Worm (Caenorhabditis elegans) whole organism, L2 larva: Measurements from ENCODE around the gene Y82E9BR.17.

Experiments used
- C34F6.9 ChIP-seq: fragments of 150-350 bp; optimal IDR thresholded peaks from 2 replicates; lab custom pipeline; 2014; ENCODE audit warnings: missing biosample characterization, missing genetic modification characterization
- R02D3.7 ChIP-seq: fragments of 150-350 bp; optimal IDR thresholded peaks from 2 replicates; lab custom pipeline; 2014; ENCODE audit warnings: missing biosample characterization, missing genetic modification characterization
- ZK546.5 ChIP-seq: sonication (generic microtip); optimal IDR thresholded peaks from 2 replicates; lab custom pipeline; 2017; ENCODE audit warnings: missing biosample characterization, missing genetic modification characterization
- alr-1 ChIP-seq: fragments of 150-350 bp; optimal IDR thresholded peaks from 2 replicates; lab custom pipeline; 2014; ENCODE audit warnings: missing biosample characterization, missing genetic modification characterization
- aly-2 ChIP-seq: fragments of 150-350 bp; optimal IDR thresholded peaks from 2 replicates; lab custom pipeline; 2014; ENCODE audit warnings: missing biosample characterization, missing genetic modification characterization
- ama-1 ChIP-seq: fragments of 150-350 bp; optimal IDR thresholded peaks from 2 replicates; lab custom pipeline; 2018; ENCODE audit warnings: inconsistent platforms
- blmp-1 ChIP-seq: sonication (generic microtip); optimal IDR thresholded peaks from 2 replicates; lab custom pipeline; 2017; ENCODE audit warnings: missing genetic modification characterization, mild to moderate bottlenecking, missing compliant biosample characterization, antibody characterized with exemption, moderate library complexity; ENCODE audit not compliant: insufficient read depth
- ceh-16 ChIP-seq: fragments of 150-350 bp; optimal IDR thresholded peaks from 2 replicates; lab custom pipeline; 2014; ENCODE audit warnings: missing biosample characterization, missing genetic modification characterization
- egl-27 ChIP-seq: sonication (generic microtip); optimal IDR thresholded peaks from 3 replicates; lab custom pipeline; 2017; ENCODE audit warnings: missing biosample characterization, missing genetic modification reagents, missing genetic modification characterization
- elt-3 ChIP-seq: sonication (generic microtip); optimal IDR thresholded peaks from 2 replicates; lab custom pipeline; 2017; ENCODE audit warnings: missing biosample characterization, missing genetic modification characterization
- fos-1 ChIP-seq: fragments of 150-350 bp; optimal IDR thresholded peaks from 2 replicates; lab custom pipeline; 2014; ENCODE audit warnings: missing biosample characterization, missing genetic modification characterization
- lin-11 ChIP-seq: fragments of 150-350 bp; sonication (generic microtip); optimal IDR thresholded peaks from 2 replicates; lab custom pipeline; 2014; ENCODE audit warnings: missing biosample characterization, missing genetic modification characterization, inconsistent platforms, mixed read lengths
- lin-39 ChIP-seq: fragments of 150-350 bp; optimal IDR thresholded peaks from 2 replicates; lab custom pipeline; 2014; ENCODE audit warnings: missing biosample characterization, missing genetic modification reagents, missing genetic modification characterization
- lsy-2 ChIP-seq, 2 experiments: fragments of 150-350 bp in 1 of 2; sonication (generic microtip) in 1 of 2; optimal IDR thresholded peaks; 2 replicates each; lab custom pipeline; 2014 to 2017; ENCODE audit warnings: missing biosample characterization in 2 of 2, missing genetic modification characterization in 2 of 2
- mab-5 ChIP-seq: fragments of 150-350 bp; optimal IDR thresholded peaks from 2 replicates; lab custom pipeline; 2014; ENCODE audit warnings: missing biosample characterization, missing genetic modification characterization
- mdl-1 ChIP-seq, 2 experiments: fragments of 150-350 bp in 1 of 2; sonication (generic microtip) in 1 of 2; optimal IDR thresholded peaks; 2 replicates each; lab custom pipeline; 2017; ENCODE audit warnings: missing biosample characterization in 2 of 2, missing genetic modification characterization in 2 of 2
- nhr-11 ChIP-seq: fragments of 150-350 bp; optimal IDR thresholded peaks from 2 replicates; lab custom pipeline; 2014; ENCODE audit warnings: missing biosample characterization, missing genetic modification characterization
- nhr-12 ChIP-seq: fragments of 150-350 bp; optimal IDR thresholded peaks from 2 replicates; lab custom pipeline; 2014; ENCODE audit warnings: missing biosample characterization, missing genetic modification characterization
- nhr-129 ChIP-seq: fragments of 150-350 bp; optimal IDR thresholded peaks from 2 replicates; lab custom pipeline; 2014; ENCODE audit warnings: missing biosample characterization, missing genetic modification characterization
- nhr-23 ChIP-seq: fragments of 150-350 bp; optimal IDR thresholded peaks from 2 replicates; lab custom pipeline; 2014; ENCODE audit warnings: missing biosample characterization, missing genetic modification reagents, missing genetic modification characterization
- nhr-237 ChIP-seq: fragments of 150-350 bp; optimal IDR thresholded peaks from 2 replicates; lab custom pipeline; 2014; ENCODE audit warnings: missing biosample characterization, missing genetic modification characterization
- nhr-25 ChIP-seq: fragments of 150-350 bp; sonication (generic microtip); optimal IDR thresholded peaks from 3 replicates; lab custom pipeline; 2014; ENCODE audit warnings: missing biosample characterization, missing genetic modification characterization
- nhr-6 ChIP-seq: fragments of 150-350 bp; optimal IDR thresholded peaks from 2 replicates; lab custom pipeline; 2014; ENCODE audit warnings: missing biosample characterization, missing genetic modification characterization
- peb-1 ChIP-seq: fragments of 150-350 bp; optimal IDR thresholded peaks from 2 replicates; lab custom pipeline; 2014; ENCODE audit warnings: missing biosample characterization, missing genetic modification characterization
- sem-4 ChIP-seq: fragments of 150-350 bp; optimal IDR thresholded peaks from 2 replicates; lab custom pipeline; 2014; ENCODE audit warnings: missing biosample characterization, missing genetic modification reagents, missing genetic modification characterization
- skn-1 ChIP-seq: sonication (generic microtip); optimal IDR thresholded peaks from 2 replicates; lab custom pipeline; 2017; ENCODE audit warnings: missing biosample characterization, missing genetic modification characterization
- sma-3 ChIP-seq: sonication (generic microtip); optimal IDR thresholded peaks from 2 replicates; lab custom pipeline; 2016; ENCODE audit warnings: missing genetic modification reagents, missing genetic modification characterization, missing compliant biosample characterization
- snpc-4 ChIP-seq: fragments of 150-350 bp; optimal IDR thresholded peaks from 2 replicates; lab custom pipeline; 2014; ENCODE audit warnings: missing biosample characterization, missing genetic modification characterization
- unc-39 ChIP-seq: fragments of 150-350 bp; optimal IDR thresholded peaks from 2 replicates; lab custom pipeline; 2014; ENCODE audit warnings: missing biosample characterization, missing genetic modification characterization
- unc-55 ChIP-seq: fragments of 150-350 bp; sonication (generic microtip); optimal IDR thresholded peaks from 3 replicates; lab custom pipeline; 2014; ENCODE audit warnings: missing biosample characterization, missing genetic modification reagents, missing genetic modification characterization
- zag-1 ChIP-seq: fragments of 150-350 bp; optimal IDR thresholded peaks from 2 replicates; lab custom pipeline; 2014; ENCODE audit warnings: missing biosample characterization, missing genetic modification characterization
- ztf-1 ChIP-seq: fragments of 200-800 bp; sonication (Bioruptor generic); conservative IDR thresholded peaks from 2 replicates; pipeline ENCODE4 v1.3.6; 2022; ENCODE audit warnings: missing genetic modification characterization, missing compliant biosample characterization

The Y82E9BR.17 gene

ce11 chrIII:1446747-1447146, 8.8 kb downstream of the Y82E9BR.17 start:
- TF ChIP-seq mdl-1 (tag; optimal IDR thresholded peaks at IDR 0.05; lab: Kevin White, UChicago) (no peak), nhr-12 (tag; lab: Kevin White, UChicago) (no peak), C34F6.9 (tag; lab: Kevin White, UChicago) (no peak), R02D3.7 (tag; lab: Kevin White, UChicago) (no peak), ceh-16 (tag; lab: Kevin White, UChicago) (no peak), nhr-129 (tag; lab: Kevin White, UChicago) (no peak)

- no peak for TF ChIP-seq lsy-2 (tag; optimal IDR thresholded peaks at IDR 0.05; lab: Kevin White, UChicago)
- no peak for TF ChIP-seq nhr-237 (tag; lab: Kevin White, UChicago)
- no peak for TF ChIP-seq mab-5 (tag; lab: Kevin White, UChicago)
- no peak for TF ChIP-seq zag-1
- TF ChIP-seq mdl-1 (tag; optimal IDR thresholded peaks at IDR 0.05; lab: Kevin White, UChicago): no peak
- no peak for TF ChIP-seq fos-1 (tag; lab: Kevin White, UChicago)
- TF ChIP-seq nhr-129 (tag; lab: Kevin White, UChicago): no peak
- TF ChIP-seq lin-11 (tag; lab: Kevin White, UChicago): no peak
- no peak for TF ChIP-seq ceh-16 (tag; lab: Kevin White, UChicago)
- TF ChIP-seq peb-1: no peak
- no peak for TF ChIP-seq ama-1 (lab: Kevin White, UChicago)
- no peak for TF ChIP-seq ZK546.5 (tag; lab: Kevin White, UChicago)
- TF ChIP-seq sma-3 (GFP tag; lab: Kevin White, UChicago): no peak
- no peak for TF ChIP-seq egl-27
- TF ChIP-seq nhr-11 (tag; lab: Kevin White, UChicago): no peak
- TF ChIP-seq blmp-1: no peak
- no peak for TF ChIP-seq aly-2 (tag; lab: Kevin White, UChicago)
- no peak for TF ChIP-seq unc-39 (tag; lab: Kevin White, UChicago)
- TF ChIP-seq unc-55 (GFP tag; lab: Kevin White, UChicago): no peak
Measured at ce11 chrIII:1439609-1440008, 16.0 kb downstream of the Y82E9BR.17 start.

- TF ChIP-seq lsy-2 (tag; optimal IDR thresholded peaks at IDR 0.05; lab: Kevin White, UChicago) (peak; percentile 27 to 77), ztf-1 (GFP tag; lab: Robert Waterston, UW) (no peak)
Measured at ce11 chrIII:1436738-1437137, 18.8 kb downstream of the Y82E9BR.17 start.

ce11 chrIII:1429920-1430437, 25.6 kb downstream of the Y82E9BR.17 start:
- TF ChIP-seq sem-4 (tag; lab: Kevin White, UChicago) (no peak), ama-1 (lab: Kevin White, UChicago) (no peak), nhr-6 (no peak), nhr-11 (tag; lab: Kevin White, UChicago) (no peak), unc-55 (GFP tag; lab: Kevin White, UChicago) (peak; percentile 12), nhr-25 (no peak), alr-1 (no peak), unc-39 (tag; lab: Kevin White, UChicago) (no peak), C34F6.9 (tag; lab: Kevin White, UChicago) (peak; percentile 16), skn-1 (tag; lab: Kevin White, UChicago) (no peak), fos-1 (tag; lab: Kevin White, UChicago) (no peak), snpc-4 (tag; lab: Kevin White, UChicago) (no peak), lin-39 (tag; lab: Kevin White, UChicago) (no peak), lsy-2 (tag; optimal IDR thresholded peaks at IDR 0.05; lab: Kevin White, UChicago) (peak in 1 of 2 experiments; percentile 44), elt-3 (tag; lab: Kevin White, UChicago) (no peak), mab-5 (tag; lab: Kevin White, UChicago) (no peak), mdl-1 (tag; optimal IDR thresholded peaks at IDR 0.05; lab: Kevin White, UChicago) (peak in 1 of 2 experiments; percentile 24), aly-2 (tag; lab: Kevin White, UChicago) (no peak)

DNA sequence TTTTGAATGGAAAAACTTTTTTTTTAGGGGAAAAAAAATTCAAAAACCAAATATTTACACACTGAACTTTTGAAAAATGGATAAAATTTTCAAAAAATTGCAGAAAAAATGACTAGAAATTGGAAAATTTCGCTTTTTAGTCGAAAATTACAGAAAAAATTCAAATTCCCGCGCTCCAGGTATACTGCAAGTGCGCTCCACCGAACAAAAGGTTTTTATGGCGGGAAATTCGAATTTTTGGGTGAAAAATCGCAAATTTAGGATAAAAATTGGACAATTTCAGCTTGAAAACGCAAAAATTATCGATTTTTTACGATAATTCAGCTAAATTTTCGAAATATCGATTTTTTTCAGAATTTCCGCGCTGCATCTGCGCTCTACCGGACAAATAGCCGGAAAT, 26.3 kb downstream of the Y82E9BR.17 start:
- TF ChIP-seq nhr-23 (no peak), nhr-11 (tag; lab: Kevin White, UChicago) (no peak), fos-1 (tag; lab: Kevin White, UChicago) (no peak), zag-1 (no peak), peb-1 (no peak), ceh-16 (tag; lab: Kevin White, UChicago) (no peak)
